Worm (Caenorhabditis elegans) whole organism, L1 larva: ENCODE measurements around the gene tag-77.

Experiments used
- C16A3.4 ChIP-seq: fragments of 150-350 bp; optimal IDR thresholded peaks from 2 replicates; lab custom pipeline; 2014; ENCODE audit warnings: missing biosample characterization, missing genetic modification characterization
- C34B4.2 ChIP-seq: sonication (generic microtip); optimal IDR thresholded peaks from 2 replicates; lab custom pipeline; 2017; ENCODE audit warnings: mild to moderate bottlenecking, missing genetic modification characterization, missing compliant biosample characterization
- Y116A8C.19 ChIP-seq: sonication (generic microtip); optimal IDR thresholded peaks from 2 replicates; lab custom pipeline; 2016; ENCODE audit warnings: missing compliant biosample characterization, missing genetic modification characterization, borderline replicate concordance
- alr-1 ChIP-seq: fragments of 200-800 bp; sonication (Bioruptor generic); optimal IDR thresholded peaks from 2 replicates; lab custom pipeline; 2018; ENCODE audit warnings: borderline replicate concordance, mild to moderate bottlenecking, missing genetic modification characterization, missing compliant biosample characterization
- blmp-1 ChIP-seq: fragments of 150-350 bp; optimal IDR thresholded peaks from 2 replicates; lab custom pipeline; 2014; ENCODE audit warnings: missing biosample characterization, missing genetic modification characterization
- ceh-63 ChIP-seq: fragments of 200-800 bp; sonication (Bioruptor generic); optimal IDR thresholded peaks from 2 replicates; lab custom pipeline; 2018; ENCODE audit warnings: mild to moderate bottlenecking, missing genetic modification characterization, missing compliant biosample characterization
- ceh-90 ChIP-seq: sonication (generic microtip); optimal IDR thresholded peaks from 2 replicates; lab custom pipeline; 2016; ENCODE audit warnings: missing genetic modification characterization, missing compliant biosample characterization
- efl-1 ChIP-seq, 4 experiments: fragments of 150-350 bp; optimal IDR thresholded peaks in 3 of 4; peaks in 1 of 4; 1 replicate in 1 of 4; 2 replicates in 3 of 4; lab custom pipeline; 2014; ENCODE audit warnings: missing biosample characterization in 2 of 4, missing genetic modification characterization in 2 of 4, missing genetic modification reagents in 2 of 4
- efl-3 ChIP-seq: fragments of 200-800 bp; sonication (Bioruptor generic); optimal IDR thresholded peaks from 2 replicates; lab custom pipeline; 2018; ENCODE audit warnings: mild to moderate bottlenecking, missing genetic modification characterization, missing compliant biosample characterization
- egl-27 ChIP-seq, 2 experiments: fragments of 150-350 bp in 1 of 2; sonication (generic microtip); optimal IDR thresholded peaks; 3 replicates each; lab custom pipeline; 2017 to 2018; ENCODE audit warnings: missing biosample characterization in 2 of 2, missing genetic modification characterization in 2 of 2, missing genetic modification reagents in 2 of 2
- elt-3 ChIP-seq, 6 experiments: fragments of 150-350 bp in 1 of 6; sonication (generic microtip); optimal IDR thresholded peaks; 2 replicates each; lab custom pipeline; 2017 to 2018; ENCODE audit warnings: missing biosample characterization in 6 of 6, missing genetic modification characterization in 6 of 6, inconsistent platforms in 1 of 6
- fkh-10 ChIP-seq: sonication (generic microtip); optimal IDR thresholded peaks from 2 replicates; lab custom pipeline; 2017; ENCODE audit warnings: missing biosample characterization, missing genetic modification reagents, missing genetic modification characterization
- fos-1 ChIP-seq: fragments of 150-350 bp; optimal IDR thresholded peaks from 2 replicates; lab custom pipeline; 2014; ENCODE audit warnings: missing biosample characterization, missing genetic modification characterization
- hlh-4 ChIP-seq: sonication (generic microtip); optimal IDR thresholded peaks from 2 replicates; lab custom pipeline; 2016; ENCODE audit warnings: mild to moderate bottlenecking, missing genetic modification characterization, missing compliant biosample characterization
- hpl-2 ChIP-seq: fragments of 150-350 bp; optimal IDR thresholded peaks from 2 replicates; lab custom pipeline; 2014; ENCODE audit warnings: missing biosample characterization, missing genetic modification reagents, missing genetic modification characterization
- isw-1 ChIP-seq: fragments of 200-800 bp; sonication (Bioruptor generic); IDR thresholded peaks from 2 replicates; pipeline ENCODE4 v1.3.6; 2022; ENCODE audit warnings: missing genetic modification characterization, missing compliant biosample characterization
- lin-13 ChIP-seq: fragments of 150-350 bp; optimal IDR thresholded peaks from 2 replicates; lab custom pipeline; 2014; ENCODE audit warnings: missing biosample characterization, missing genetic modification reagents, missing genetic modification characterization
- lin-14 ChIP-seq: fragments of 200-800 bp; sonication (Bioruptor generic); optimal IDR thresholded peaks from 2 replicates; lab custom pipeline; 2018; ENCODE audit warnings: mild to moderate bottlenecking, missing genetic modification characterization, moderate library complexity, missing compliant biosample characterization
- lir-3 ChIP-seq: sonication (generic microtip); optimal IDR thresholded peaks from 2 replicates; lab custom pipeline; 2016; ENCODE audit warnings: mild to moderate bottlenecking, missing genetic modification characterization, moderate library complexity, missing compliant biosample characterization; ENCODE audit not compliant: poor library complexity
- lsy-2 ChIP-seq, 2 experiments: fragments of 150-350 bp; optimal IDR thresholded peaks; 2 replicates each; lab custom pipeline; 2014; ENCODE audit warnings: missing biosample characterization in 2 of 2, missing genetic modification characterization in 2 of 2
- mab-9 ChIP-seq: fragments of 200-800 bp; sonication (Bioruptor generic); IDR thresholded peaks from 2 replicates; pipeline ENCODE4 v1.3.6; 2022; ENCODE audit warnings: missing genetic modification reagents, missing genetic modification characterization, missing compliant biosample characterization
- mep-1 ChIP-seq: fragments of 150-350 bp; optimal IDR thresholded peaks from 2 replicates; lab custom pipeline; 2014; ENCODE audit warnings: missing biosample characterization, missing genetic modification characterization
- nhr-11 ChIP-seq: fragments of 150-350 bp; optimal IDR thresholded peaks from 2 replicates; lab custom pipeline; 2014; ENCODE audit warnings: missing biosample characterization, missing genetic modification characterization
- nhr-85 ChIP-seq: sonication (generic microtip); peaks from one replicate; lab custom pipeline; 2016; ENCODE audit warnings: missing genetic modification characterization, inconsistent platforms, missing compliant biosample characterization
- nhr-90 ChIP-seq: sonication (generic microtip); optimal IDR thresholded peaks from 2 replicates; lab custom pipeline; 2016; ENCODE audit warnings: mild to moderate bottlenecking, missing genetic modification characterization, missing compliant biosample characterization; ENCODE audit not compliant: poor library complexity
- pax-3 ChIP-seq: fragments of 200-800 bp; sonication (Bioruptor generic); optimal IDR thresholded peaks from 2 replicates; lab custom pipeline; 2018; ENCODE audit warnings: mild to moderate bottlenecking, missing genetic modification characterization, moderate library complexity, missing compliant biosample characterization
- pqm-1 ChIP-seq: sonication (generic microtip); optimal IDR thresholded peaks from 3 replicates; lab custom pipeline; 2017; ENCODE audit warnings: missing biosample characterization, missing genetic modification characterization
- rnt-1 ChIP-seq: sonication (generic microtip); optimal IDR thresholded peaks from 2 replicates; lab custom pipeline; 2016; ENCODE audit warnings: mild to moderate bottlenecking, missing genetic modification characterization, moderate library complexity, missing compliant biosample characterization
- snpc-4 ChIP-seq: fragments of 150-350 bp; optimal IDR thresholded peaks from 2 replicates; lab custom pipeline; 2014; ENCODE audit warnings: missing biosample characterization, missing genetic modification characterization
- sox-4 ChIP-seq: sonication (generic microtip); optimal IDR thresholded peaks from 2 replicates; lab custom pipeline; 2016; ENCODE audit warnings: missing genetic modification characterization, missing compliant biosample characterization
- swsn-7 ChIP-seq: sonication (generic microtip); optimal IDR thresholded peaks from 2 replicates; lab custom pipeline; 2016; ENCODE audit warnings: missing genetic modification characterization, missing compliant biosample characterization
- tbx-2 ChIP-seq: sonication (generic microtip); optimal IDR thresholded peaks from 2 replicates; lab custom pipeline; 2016; ENCODE audit warnings: missing genetic modification characterization, missing compliant biosample characterization
- unc-130 ChIP-seq: fragments of 150-350 bp; optimal IDR thresholded peaks from 2 replicates; lab custom pipeline; 2017; ENCODE audit warnings: missing biosample characterization, missing genetic modification characterization, inconsistent platforms
- unc-62 ChIP-seq: fragments of 150-350 bp; optimal IDR thresholded peaks from 2 replicates; lab custom pipeline; 2014; ENCODE audit warnings: missing biosample characterization, missing genetic modification reagents, missing genetic modification characterization
- xbp-1 ChIP-seq: sonication (generic microtip); optimal IDR thresholded peaks from 2 replicates; lab custom pipeline; 2016; ENCODE audit warnings: missing genetic modification characterization, missing compliant biosample characterization
- zag-1 ChIP-seq: fragments of 150-350 bp; optimal IDR thresholded peaks from 2 replicates; lab custom pipeline; 2014; ENCODE audit warnings: missing biosample characterization, missing genetic modification characterization
- zip-4 ChIP-seq: fragments of 200-800 bp; sonication (Bioruptor generic); optimal IDR thresholded peaks from 2 replicates; lab custom pipeline; 2018; ENCODE audit warnings: mild to moderate bottlenecking, missing genetic modification characterization, moderate library complexity, missing compliant biosample characterization
- ztf-11 ChIP-seq, 2 experiments: sonication (generic microtip); optimal IDR thresholded peaks; 2 replicates each; lab custom pipeline; 2016 to 2017; ENCODE audit warnings: missing genetic modification characterization in 2 of 2, missing biosample characterization in 1 of 2, missing compliant biosample characterization in 1 of 2
- ztf-4 ChIP-seq: fragments of 150-350 bp; optimal IDR thresholded peaks from 2 replicates; lab custom pipeline; 2014; ENCODE audit warnings: missing biosample characterization, missing genetic modification characterization

The tag-77 gene

ce11 chrIV:8526050-8526449, 15.7 kb upstream of the tag-77 start (continued):
- TF ChIP-seq isw-1 (GFP tag; lab: Robert Waterston, UW): no peak
- TF ChIP-seq unc-62 (GFP tag; lab: Kevin White, UChicago): no peak
- TF ChIP-seq rnt-1: peak; percentile 83
- TF ChIP-seq ceh-90 (tag; lab: Kevin White, UChicago): no peak
- no peak for TF ChIP-seq Y116A8C.19 (tag; lab: Kevin White, UChicago)
- peak; percentile 86 for TF ChIP-seq blmp-1 (tag; lab: Kevin White, UChicago)
- no peak for TF ChIP-seq efl-3 (GFP tag; lab: Kevin White, UChicago)
- TF ChIP-seq unc-130 (tag; lab: Kevin White, UChicago): peak; percentile 49
- TF ChIP-seq xbp-1: peak; percentile 31
- no peak for TF ChIP-seq pqm-1 (tag; lab: Kevin White, UChicago)
- peak in 3 of 6 experiments; percentile 56 to 97 (median 90) for TF ChIP-seq elt-3 (tag; optimal IDR thresholded peaks at IDR 0.05; lab: Kevin White, UChicago)
- TF ChIP-seq lin-13: no peak
- peak; percentile 82 for TF ChIP-seq tbx-2 (tag; lab: Kevin White, UChicago)
- peak; percentile 50 for TF ChIP-seq C16A3.4 (tag; lab: Kevin White, UChicago)
- TF ChIP-seq swsn-7: peak; percentile 44
- TF ChIP-seq nhr-90: peak; percentile 59
- TF ChIP-seq hlh-4: no peak
- TF ChIP-seq alr-1 (tag; lab: Kevin White, UChicago): no peak

DNA sequence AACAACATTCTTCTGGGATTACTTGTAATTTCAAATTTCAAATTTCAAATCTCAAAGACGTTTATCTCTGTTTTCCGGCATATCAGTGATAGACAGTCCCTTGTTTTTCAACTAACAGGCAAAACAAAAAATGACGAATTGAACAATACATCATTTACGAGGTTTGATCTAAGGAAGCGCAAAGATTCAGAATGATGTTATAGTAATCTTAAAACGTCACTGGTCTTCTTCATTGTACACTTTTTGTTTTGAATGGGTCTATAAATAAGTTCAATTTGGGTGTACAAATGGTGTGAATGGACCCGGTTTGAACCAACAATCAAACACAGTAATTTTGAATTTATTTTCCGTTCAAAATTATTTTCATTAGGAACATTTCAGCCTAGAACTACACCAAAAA, 13.6 kb upstream of the tag-77 start:
- TF ChIP-seq Y116A8C.19 (tag; lab: Kevin White, UChicago): no peak
- no peak for TF ChIP-seq lin-14 (GFP tag; lab: Kevin White, UChicago)
- TF ChIP-seq ztf-4 (tag; lab: Kevin White, UChicago): no peak
- no peak for TF ChIP-seq snpc-4 (tag; lab: Kevin White, UChicago)
- TF ChIP-seq nhr-11 (tag; lab: Kevin White, UChicago): no peak
- TF ChIP-seq hpl-2: no peak
- TF ChIP-seq lsy-2 (tag; optimal IDR thresholded peaks at IDR 0.05; lab: Kevin White, UChicago): no peak
- no peak for TF ChIP-seq lir-3 (tag; lab: Kevin White, UChicago)
- TF ChIP-seq unc-62 (GFP tag; lab: Kevin White, UChicago): no peak
- TF ChIP-seq C34B4.2 (tag; lab: Kevin White, UChicago): no peak
- no peak for TF ChIP-seq mab-9
- no peak for TF ChIP-seq ztf-11 (tag; optimal IDR thresholded peaks at IDR 0.05; lab: Kevin White, UChicago)
- TF ChIP-seq elt-3 (tag; optimal IDR thresholded peaks at IDR 0.05; lab: Kevin White, UChicago): no peak
- TF ChIP-seq mep-1 (tag; lab: Kevin White, UChicago): no peak
- no peak for TF ChIP-seq ceh-63 (GFP tag; lab: Kevin White, UChicago)
- TF ChIP-seq nhr-90: no peak
- TF ChIP-seq zag-1 (tag; lab: Kevin White, UChicago): no peak
- TF ChIP-seq swsn-7: no peak
- no peak for TF ChIP-seq pax-3 (tag; lab: Kevin White, UChicago)
- TF ChIP-seq fos-1: no peak

- no peak for TF ChIP-seq efl-3 (GFP tag; lab: Kevin White, UChicago)
- TF ChIP-seq nhr-85: no peak
- no peak for TF ChIP-seq zip-4 (GFP tag; lab: Kevin White, UChicago)
- TF ChIP-seq sox-4 (tag; lab: Kevin White, UChicago): no peak
- no peak for TF ChIP-seq pqm-1 (tag; lab: Kevin White, UChicago)
- no peak for TF ChIP-seq snpc-4 (tag; lab: Kevin White, UChicago)
Observed at ce11 chrIV:8520594-8520993, 10.2 kb upstream of the tag-77 start, which contains the start of gene pkg-2. Gene pkg-2 (plus strand): TSS chrIV:8520894.

ce11 chrIV:8519949-8520348, 9.6 kb upstream of the tag-77 start:
- no peak for TF ChIP-seq tbx-2 (tag; lab: Kevin White, UChicago)
- no peak for TF ChIP-seq egl-27 (tag; optimal IDR thresholded peaks at IDR 0.05; lab: Kevin White, UChicago)
- TF ChIP-seq efl-1 (optimal IDR thresholded peaks at IDR 0.05; lab: Kevin White, UChicago): no peak
- peak in 1 of 2 experiments; percentile 57 for TF ChIP-seq efl-1 (GFP tag; optimal IDR thresholded peaks at IDR 0.05 in 1 of 2; lab: Kevin White, UChicago)
- no peak for TF ChIP-seq lin-14 (GFP tag; lab: Kevin White, UChicago)
- TF ChIP-seq fkh-10: no peak
- TF ChIP-seq, all 84 proteins: peak for 1
